Worm (Caenorhabditis elegans): ENCODE data around the gene nsy-7.
A peak's percentile ranks its signal among the peaks of the same experiment; 100 is the strongest.

The nsy-7 gene

ce11 chrIV:8099601-8100000 is 13.1 kb upstream of the nsy-7 start, which contains the start of gene Y42H9AR.2:
Gene Y42H9AR.2, plus strand, starts transcription at chrIV:8099901.
- no peak for TF ChIP-seq efl-3 (GFP tag; optimal IDR thresholded peaks at IDR 0.05)
- TF ChIP-seq jun-1 (tag; optimal IDR thresholded peaks at IDR 0.05) = no peak
- no peak for TF ChIP-seq alr-1 (tag; optimal IDR thresholded peaks at IDR 0.05; ENCODE audit: borderline replicate concordance)
- no peak for TF ChIP-seq ceh-90 (tag; optimal IDR thresholded peaks at IDR 0.05)
- TF ChIP-seq lsy-2 (tag; optimal IDR thresholded peaks at IDR 0.05) = no peak
- TF ChIP-seq pqm-1 (tag; optimal IDR thresholded peaks at IDR 0.05) = no peak
- no peak for TF ChIP-seq ces-1 (GFP tag; optimal IDR thresholded peaks at IDR 0.05)
- no peak for TF ChIP-seq mep-1 (tag; optimal IDR thresholded peaks at IDR 0.05)
- no peak for TF ChIP-seq nhr-77 (tag; optimal IDR thresholded peaks at IDR 0.05)
- TF ChIP-seq mdl-1 (tag; optimal IDR thresholded peaks at IDR 0.05) = no peak
- TF ChIP-seq tbx-2 (tag; optimal IDR thresholded peaks at IDR 0.05) = no peak
- TF ChIP-seq aly-2 (tag; optimal IDR thresholded peaks at IDR 0.05) = no peak
- TF ChIP-seq sox-4 (tag; optimal IDR thresholded peaks at IDR 0.05) = no peak
- TF ChIP-seq egl-27 (tag; optimal IDR thresholded peaks at IDR 0.05) = no peak
- TF ChIP-seq nhr-11 (tag; optimal IDR thresholded peaks at IDR 0.05) = no peak
- no peak for TF ChIP-seq isw-1 (GFP tag; IDR thresholded peaks at IDR 0.05)
- TF ChIP-seq efl-1 (optimal IDR thresholded peaks at IDR 0.05) = no peak
- TF ChIP-seq efl-1 (GFP tag; optimal IDR thresholded peaks at IDR 0.05 in 1 of 2) = no peak
- TF ChIP-seq F16B12.6 (tag; optimal IDR thresholded peaks at IDR 0.05) = no peak
- TF ChIP-seq fos-1 (tag; optimal IDR thresholded peaks at IDR 0.05) = no peak
- TF ChIP-seq pag-3 (tag; optimal IDR thresholded peaks at IDR 0.05; ENCODE audit: borderline replicate concordance, insufficient read depth) = no peak

- TF ChIP-seq nhr-76 (tag; optimal IDR thresholded peaks at IDR 0.05) = no peak
- no peak for TF ChIP-seq sup-37 (GFP tag; optimal IDR thresholded peaks at IDR 0.05)
- TF ChIP-seq blmp-1 (tag; optimal IDR thresholded peaks at IDR 0.05) = peak; percentile 60
These were observed 9.9 kb upstream of the nsy-7 start for ce11 chrIV:8096375-8096774.

- TF ChIP-seq lin-14 (GFP tag; optimal IDR thresholded peaks at IDR 0.05) = peak; percentile 15
- peak; percentile 54 for TF ChIP-seq nhr-85 (tag)
- TF ChIP-seq nhr-76 (tag; optimal IDR thresholded peaks at IDR 0.05) = no peak
These were observed 5.1 kb upstream of the nsy-7 start for ce11 chrIV:8091539-8091938.

- TF ChIP-seq ceh-90 (tag; optimal IDR thresholded peaks at IDR 0.05) (no peak), lin-14 (GFP tag; optimal IDR thresholded peaks at IDR 0.05) (peak; percentile 32), unc-62 (GFP tag; optimal IDR thresholded peaks at IDR 0.05) (no peak), elt-3 (tag; optimal IDR thresholded peaks at IDR 0.05) (no peak)
These were observed 5.7 kb downstream of the nsy-7 start for ce11 chrIV:8080782-8081181.

- TF ChIP-seq fkh-4 (tag; optimal IDR thresholded peaks at IDR 0.05; ENCODE audit: borderline replicate concordance) (no peak), nhr-20 (tag; optimal IDR thresholded peaks at IDR 0.05) (no peak), mep-1 (tag; optimal IDR thresholded peaks at IDR 0.05) (no peak), ceh-63 (GFP tag; optimal IDR thresholded peaks at IDR 0.05) (no peak), C34B4.2 (tag; optimal IDR thresholded peaks at IDR 0.05) (no peak), hlh-4 (tag; optimal IDR thresholded peaks at IDR 0.05) (no peak), ceh-8 (GFP tag; optimal IDR thresholded peaks at IDR 0.05) (no peak), jun-1 (tag; optimal IDR thresholded peaks at IDR 0.05) (no peak), unc-98 (GFP tag; IDR thresholded peaks at IDR 0.05) (no peak), blmp-1 (tag; optimal IDR thresholded peaks at IDR 0.05) (no peak), C16A3.4 (tag; optimal IDR thresholded peaks at IDR 0.05) (no peak), mdl-1 (tag; optimal IDR thresholded peaks at IDR 0.05) (no peak), snu-23 (GFP tag; optimal IDR thresholded peaks at IDR 0.05) (no peak), nhr-28 (tag; optimal IDR thresholded peaks at IDR 0.05) (no peak), lin-13 (GFP tag; optimal IDR thresholded peaks at IDR 0.05) (no peak), ztf-4 (tag; optimal IDR thresholded peaks at IDR 0.05) (no peak), fkh-8 (tag; optimal IDR thresholded peaks at IDR 0.05) (no peak), lir-3 (tag; optimal IDR thresholded peaks at IDR 0.05; ENCODE audit: poor library complexity) (no peak)
These were observed 6.3 kb downstream of the nsy-7 start for ce11 chrIV:8080166-8080565.
